Worm (Caenorhabditis elegans) whole organism, midembryonic: ENCODE data around the gene unc-8.

Experiments
- T22C8.4 ChIP-seq: fragments of 200-800 bp; sonication (Bioruptor generic); IDR thresholded peaks from 2 replicates; pipeline ENCODE4 v1.3.6; 2022; ENCODE audit warnings: missing genetic modification characterization, missing compliant biosample characterization
- cog-1 ChIP-seq: sonication (generic microtip); optimal IDR thresholded peaks from 2 replicates; lab custom pipeline; 2016; ENCODE audit warnings: missing genetic modification characterization, missing compliant biosample characterization
- flt-1 ChIP-seq: fragments of 200-800 bp; sonication (Bioruptor generic); IDR thresholded peaks from 2 replicates; pipeline ENCODE4 v1.3.6; 2022; ENCODE audit warnings: missing genetic modification characterization, missing compliant biosample characterization
- med-1 ChIP-seq: sonication (generic microtip); optimal IDR thresholded peaks from 2 replicates; lab custom pipeline; 2017; ENCODE audit warnings: missing genetic modification characterization, mild to moderate bottlenecking, missing compliant biosample characterization, antibody characterized with exemption, missing genetic modification reagents; ENCODE audit not compliant: insufficient read depth
- tab-1 ChIP-seq: fragments of 200-800 bp; sonication (Bioruptor generic); IDR thresholded peaks from 2 replicates; pipeline ENCODE4 v1.3.6; 2022; ENCODE audit warnings: missing genetic modification characterization, missing compliant biosample characterization
- ztf-23 ChIP-seq: fragments of 200-800 bp; sonication (Bioruptor generic); IDR thresholded peaks from 2 replicates; pipeline ENCODE4 v1.3.6; 2022; ENCODE audit warnings: missing genetic modification reagents, missing genetic modification characterization, missing compliant biosample characterization
- ztf-29 ChIP-seq: fragments of 200-800 bp; sonication (Bioruptor generic); IDR thresholded peaks from 2 replicates; pipeline ENCODE4 v1.3.6; 2022; ENCODE audit warnings: missing genetic modification reagents, missing genetic modification characterization, missing compliant biosample characterization

DNA sequence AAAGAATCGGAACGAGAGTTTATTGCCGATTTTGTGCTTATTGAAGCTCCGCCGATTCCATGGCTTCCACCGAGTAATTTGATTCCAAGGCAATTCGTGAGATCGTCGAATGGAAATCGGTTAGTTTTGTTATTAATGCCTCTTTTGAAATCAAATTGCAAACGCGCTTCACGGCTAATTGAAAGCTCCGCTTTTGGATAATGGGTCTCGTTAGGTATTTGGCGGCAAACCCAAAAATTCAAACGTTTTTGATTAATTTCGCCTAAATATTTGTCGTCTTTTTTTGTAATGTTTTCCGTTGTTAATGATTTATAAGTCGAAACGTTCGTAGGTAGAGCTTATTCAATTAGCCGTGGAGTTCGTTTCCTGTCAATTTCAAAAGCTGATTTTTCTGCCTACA is 37.4 kb upstream of the unc-8 start:
- TF ChIP-seq T22C8.4 (GFP tag; lab: Robert Waterston, UW) (no peak), cog-1 (tag; lab: Kevin White, UChicago) (no peak), ztf-29 (GFP tag; lab: Robert Waterston, UW) (no peak), flt-1 (no peak), tab-1 (GFP tag; lab: Robert Waterston, UW) (no peak), ztf-23 (GFP tag; lab: Robert Waterston, UW) (no peak), med-1 (no peak)
